Worm (Caenorhabditis elegans) whole organism, L3 larva: ENCODE measurements around the gene T10G3.4.

Experiments used
- R02D3.7 ChIP-seq: fragments of 150-350 bp; optimal IDR thresholded peaks from 2 replicates; lab custom pipeline; 2014; ENCODE audit warnings: missing biosample characterization, missing genetic modification characterization
- ZK546.5 ChIP-seq: sonication (generic microtip); optimal IDR thresholded peaks from 2 replicates; lab custom pipeline; 2017; ENCODE audit warnings: missing biosample characterization, missing genetic modification characterization
- ama-1 ChIP-seq: fragments of 150-350 bp; optimal IDR thresholded peaks from 2 replicates; lab custom pipeline; 2018
- ceh-82 ChIP-seq: fragments of 150-350 bp; optimal IDR thresholded peaks from 2 replicates; lab custom pipeline; 2014; ENCODE audit warnings: missing biosample characterization, missing genetic modification characterization
- daf-12 ChIP-seq: fragments of 150-350 bp; optimal IDR thresholded peaks from 2 replicates; lab custom pipeline; 2014; ENCODE audit warnings: missing biosample characterization, missing genetic modification reagents, missing genetic modification characterization
- elt-1 ChIP-seq: fragments of 150-350 bp; optimal IDR thresholded peaks from 2 replicates; lab custom pipeline; 2014; ENCODE audit warnings: missing biosample characterization, missing genetic modification characterization
- fkh-2 ChIP-seq: fragments of 150-350 bp; optimal IDR thresholded peaks from 2 replicates; lab custom pipeline; 2014; ENCODE audit warnings: missing biosample characterization, missing genetic modification reagents, missing genetic modification characterization
- lin-15B ChIP-seq: fragments of 150-350 bp; optimal IDR thresholded peaks from 2 replicates; lab custom pipeline; 2014; ENCODE audit warnings: missing biosample characterization, missing genetic modification characterization
- lin-39 ChIP-seq: fragments of 150-350 bp; optimal IDR thresholded peaks from 2 replicates; lab custom pipeline; 2018; ENCODE audit warnings: missing biosample characterization, missing genetic modification reagents, missing genetic modification characterization
- lsy-12 ChIP-seq: sonication (generic microtip); optimal IDR thresholded peaks from 2 replicates; lab custom pipeline; 2016; ENCODE audit warnings: mild to moderate bottlenecking, missing genetic modification characterization, missing compliant biosample characterization
- mdl-1 ChIP-seq: fragments of 150-350 bp; optimal IDR thresholded peaks from 2 replicates; lab custom pipeline; 2014; ENCODE audit warnings: missing biosample characterization, missing genetic modification characterization
- nfya-1 ChIP-seq: sonication (generic microtip); optimal IDR thresholded peaks from 2 replicates; lab custom pipeline; 2017; ENCODE audit warnings: missing genetic modification characterization, mild to moderate bottlenecking, missing compliant biosample characterization, antibody characterized with exemption, moderate library complexity; ENCODE audit not compliant: insufficient read depth
- nhr-23 ChIP-seq: fragments of 150-350 bp; optimal IDR thresholded peaks from 2 replicates; lab custom pipeline; 2014; ENCODE audit warnings: missing biosample characterization, missing genetic modification reagents, missing genetic modification characterization
- nhr-25 ChIP-seq: sonication (generic microtip); optimal IDR thresholded peaks from 2 replicates; lab custom pipeline; 2017; ENCODE audit warnings: missing biosample characterization, missing genetic modification characterization
- nhr-43 ChIP-seq: sonication (generic microtip); optimal IDR thresholded peaks from 2 replicates; lab custom pipeline; 2016; ENCODE audit warnings: mild to moderate bottlenecking, missing genetic modification characterization, missing compliant biosample characterization; ENCODE audit not compliant: poor library complexity, severe bottlenecking
- nhr-67 ChIP-seq: fragments of 150-350 bp; optimal IDR thresholded peaks from 2 replicates; lab custom pipeline; 2014; ENCODE audit warnings: missing biosample characterization, missing genetic modification characterization
- nhr-76 ChIP-seq: fragments of 150-350 bp; sonication (generic microtip); optimal IDR thresholded peaks from 5 replicates; lab custom pipeline; 2014; ENCODE audit warnings: missing biosample characterization, missing genetic modification characterization
- nhr-77 ChIP-seq: fragments of 150-350 bp; optimal IDR thresholded peaks from 2 replicates; lab custom pipeline; 2014; ENCODE audit warnings: missing biosample characterization, missing genetic modification characterization
- sea-2 ChIP-seq: fragments of 150-350 bp; sonication (generic microtip); optimal IDR thresholded peaks from 4 replicates; lab custom pipeline; 2014; ENCODE audit warnings: missing biosample characterization, missing genetic modification reagents, missing genetic modification characterization
- skn-1 ChIP-seq: fragments of 150-350 bp; optimal IDR thresholded peaks from 2 replicates; lab custom pipeline; 2014; ENCODE audit warnings: missing biosample characterization, missing genetic modification characterization
- snpc-4 ChIP-seq: fragments of 150-350 bp; optimal IDR thresholded peaks from 2 replicates; lab custom pipeline; 2014; ENCODE audit warnings: missing biosample characterization, missing genetic modification characterization
- tbx-2 ChIP-seq: sonication (generic microtip); optimal IDR thresholded peaks from 2 replicates; lab custom pipeline; 2016; ENCODE audit warnings: mild to moderate bottlenecking, missing genetic modification characterization, missing compliant biosample characterization
- unc-62 ChIP-seq: fragments of 150-350 bp; sonication (generic microtip); optimal IDR thresholded peaks from 4 replicates; lab custom pipeline; 2014; ENCODE audit warnings: missing biosample characterization, missing genetic modification reagents, missing genetic modification characterization
- ztf-11 ChIP-seq: fragments of 150-350 bp; optimal IDR thresholded peaks from 2 replicates; lab custom pipeline; 2014; ENCODE audit warnings: missing biosample characterization, missing genetic modification characterization
- ztf-4 ChIP-seq: fragments of 150-350 bp; optimal IDR thresholded peaks from 2 replicates; lab custom pipeline; 2014; ENCODE audit warnings: missing biosample characterization, missing genetic modification characterization

The T10G3.4 gene

DNA sequence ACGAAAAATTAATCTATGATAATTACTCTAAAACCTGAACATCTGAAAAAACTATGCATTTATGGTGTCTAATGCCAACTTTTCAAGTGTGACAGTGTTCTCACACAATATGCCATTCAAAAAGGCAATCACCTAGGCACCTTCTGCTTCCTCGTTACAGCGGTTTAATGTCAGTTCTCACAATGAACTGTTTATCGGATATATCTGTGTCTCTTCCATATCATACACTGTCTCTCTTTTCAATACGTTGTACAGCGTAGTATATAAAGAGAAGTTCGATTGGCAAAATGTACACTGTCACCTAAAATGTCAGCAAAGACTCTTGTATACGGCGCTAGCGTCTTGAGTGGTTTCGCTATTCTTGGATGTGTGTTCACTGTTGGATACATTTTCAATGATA is 42.6 kb downstream of the T10G3.4 start, which contains the start of gene col-162:
col-162 (plus strand) TSS at position 301 of the 400 bp plus-strand sequence.
- TF ChIP-seq nhr-25, result no peak
- no peak for TF ChIP-seq elt-1 (tag; lab: Kevin White, UChicago)
- TF ChIP-seq ama-1 (lab: Kevin White, UChicago), result no peak
- TF ChIP-seq unc-62 (GFP tag; lab: Kevin White, UChicago), result no peak
- TF ChIP-seq snpc-4 (tag; lab: Kevin White, UChicago), result no peak
- TF ChIP-seq nhr-23 (tag; lab: Kevin White, UChicago), result no peak
- TF ChIP-seq ztf-4, result no peak
- no peak for TF ChIP-seq tbx-2 (tag; lab: Kevin White, UChicago)
- TF ChIP-seq nhr-67 (tag; lab: Kevin White, UChicago), result no peak
- TF ChIP-seq nhr-77 (tag; lab: Kevin White, UChicago), result no peak
- no peak for TF ChIP-seq R02D3.7 (tag; lab: Kevin White, UChicago)
- no peak for TF ChIP-seq lin-39 (tag; lab: Kevin White, UChicago)
- TF ChIP-seq ztf-11 (tag; lab: Kevin White, UChicago), result no peak
- TF ChIP-seq nhr-43 (tag; lab: Kevin White, UChicago), result no peak
- no peak for TF ChIP-seq mdl-1 (tag; lab: Kevin White, UChicago)
- no peak for TF ChIP-seq nhr-76 (tag; lab: Kevin White, UChicago)
- TF ChIP-seq daf-12, result no peak
- TF ChIP-seq nfya-1 (tag; lab: Kevin White, UChicago), result no peak
- no peak for TF ChIP-seq sea-2 (GFP tag; lab: Kevin White, UChicago)

DNA sequence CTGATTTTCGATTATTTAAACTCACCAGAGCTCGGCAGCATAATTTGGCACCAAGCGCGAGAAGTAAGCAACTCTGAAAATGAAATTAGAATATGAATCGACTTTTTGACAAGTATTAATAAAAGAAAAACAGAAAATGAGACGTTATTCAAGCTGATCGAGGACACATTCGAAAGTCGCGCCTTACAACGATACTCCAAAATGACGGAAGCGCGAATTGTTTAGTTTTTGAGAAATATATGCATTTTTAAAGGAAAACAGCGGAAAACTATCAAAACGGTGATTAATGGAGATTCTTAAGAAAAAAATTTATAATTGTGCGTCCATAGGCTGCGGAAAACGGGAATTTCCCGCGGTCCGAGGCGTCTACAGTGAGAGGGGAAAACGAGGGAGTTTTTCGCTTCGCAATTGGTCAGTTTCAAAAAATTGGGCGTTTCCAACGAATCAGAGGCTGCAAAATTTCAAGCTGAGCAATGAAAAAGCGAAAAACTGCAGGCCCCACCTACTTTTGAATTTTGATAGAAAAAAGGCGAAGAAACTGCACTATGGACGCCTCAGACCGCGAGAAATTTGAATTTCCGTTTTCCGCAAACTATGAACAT is 46.7 kb downstream of the T10G3.4 start, which contains the start of gene mes-4:
mes-4 (minus strand) TSS at position 73 of the 602 bp plus-strand sequence.
- TF ChIP-seq elt-1 (tag; lab: Kevin White, UChicago) (no peak), lin-15B (peak; percentile 38), nfya-1 (tag; lab: Kevin White, UChicago) (peak; percentile 91), ceh-82 (tag; lab: Kevin White, UChicago) (no peak)

DNA sequence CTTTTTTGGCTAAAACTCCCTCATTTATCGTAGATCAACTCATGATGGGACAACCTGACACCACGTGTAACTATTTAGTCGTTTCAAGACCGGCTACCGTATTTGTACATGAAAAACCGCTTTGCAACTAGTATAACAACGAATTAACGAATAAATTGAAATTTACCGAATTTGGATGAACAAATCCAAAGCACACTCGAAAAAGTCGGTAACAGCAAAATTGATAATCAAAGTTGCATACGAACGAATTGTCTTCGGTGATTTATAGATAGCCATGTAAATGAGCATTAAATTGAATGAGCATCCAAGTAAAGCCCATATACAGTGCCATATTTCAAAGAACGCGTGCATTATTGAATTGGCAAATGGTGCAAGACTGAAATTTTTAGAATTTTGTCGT is 51.9 kb downstream of the T10G3.4 start, which contains the start of gene srd-17:
srd-17 (minus strand) TSS at position 351 of the 400 bp plus-strand sequence.
- TF ChIP-seq lin-15B (no peak), nhr-77 (tag; lab: Kevin White, UChicago) (no peak), ZK546.5 (tag; lab: Kevin White, UChicago) (no peak), mdl-1 (tag; lab: Kevin White, UChicago) (no peak), R02D3.7 (tag; lab: Kevin White, UChicago) (no peak), fkh-2 (tag; lab: Kevin White, UChicago) (no peak), lsy-12 (tag; lab: Kevin White, UChicago) (no peak), snpc-4 (tag; lab: Kevin White, UChicago) (no peak), ztf-4 (no peak), skn-1 (tag; lab: Kevin White, UChicago) (no peak)
